Worm (Caenorhabditis elegans): ENCODE data around the gene josd-1.

- TF ChIP-seq ets-7 (tag; optimal IDR thresholded peaks at IDR 0.05) (no peak), F13C5.2 (tag; optimal IDR thresholded peaks at IDR 0.05) (no peak)
Measured at ce11 chrIII:2834363-2834762, 2.1 kb upstream of the josd-1 start, which contains the start of gene txdc-17.

Measured in whole organism, early embryonic.